Worm (Caenorhabditis elegans) whole organism, midembryonic: Measurements from ENCODE around the gene pcm-1.

Experiments
- T22C8.4 ChIP-seq: fragments of 200-800 bp; sonication (Bioruptor generic); IDR thresholded peaks from 2 replicates; pipeline ENCODE4 v1.3.6; 2022; ENCODE audit warnings: missing genetic modification characterization, missing compliant biosample characterization
- cog-1 ChIP-seq: sonication (generic microtip); optimal IDR thresholded peaks from 2 replicates; lab custom pipeline; 2016; ENCODE audit warnings: missing genetic modification characterization, missing compliant biosample characterization
- flt-1 ChIP-seq: fragments of 200-800 bp; sonication (Bioruptor generic); IDR thresholded peaks from 2 replicates; pipeline ENCODE4 v1.3.6; 2022; ENCODE audit warnings: missing genetic modification characterization, missing compliant biosample characterization
- klf-2 ChIP-seq: fragments of 200-800 bp; sonication (Bioruptor generic); conservative IDR thresholded peaks from 2 replicates; pipeline ENCODE4 v1.3.6; 2022; ENCODE audit warnings: missing genetic modification reagents, missing genetic modification characterization, missing compliant biosample characterization
- med-1 ChIP-seq: sonication (generic microtip); optimal IDR thresholded peaks from 2 replicates; lab custom pipeline; 2017; ENCODE audit warnings: missing genetic modification characterization, mild to moderate bottlenecking, missing compliant biosample characterization, antibody characterized with exemption, missing genetic modification reagents; ENCODE audit not compliant: insufficient read depth
- ref-1 ChIP-seq: fragments of 200-800 bp; sonication (Bioruptor generic); conservative IDR thresholded peaks from 2 replicates; pipeline ENCODE4 v1.3.6; 2022; ENCODE audit warnings: missing genetic modification reagents, missing genetic modification characterization, missing compliant biosample characterization
- tab-1 ChIP-seq: fragments of 200-800 bp; sonication (Bioruptor generic); IDR thresholded peaks from 2 replicates; pipeline ENCODE4 v1.3.6; 2022; ENCODE audit warnings: missing genetic modification characterization, missing compliant biosample characterization
- ztf-23 ChIP-seq: fragments of 200-800 bp; sonication (Bioruptor generic); IDR thresholded peaks from 2 replicates; pipeline ENCODE4 v1.3.6; 2022; ENCODE audit warnings: missing genetic modification reagents, missing genetic modification characterization, missing compliant biosample characterization
- ztf-29 ChIP-seq: fragments of 200-800 bp; sonication (Bioruptor generic); IDR thresholded peaks from 2 replicates; pipeline ENCODE4 v1.3.6; 2022; ENCODE audit warnings: missing genetic modification reagents, missing genetic modification characterization, missing compliant biosample characterization

DNA sequence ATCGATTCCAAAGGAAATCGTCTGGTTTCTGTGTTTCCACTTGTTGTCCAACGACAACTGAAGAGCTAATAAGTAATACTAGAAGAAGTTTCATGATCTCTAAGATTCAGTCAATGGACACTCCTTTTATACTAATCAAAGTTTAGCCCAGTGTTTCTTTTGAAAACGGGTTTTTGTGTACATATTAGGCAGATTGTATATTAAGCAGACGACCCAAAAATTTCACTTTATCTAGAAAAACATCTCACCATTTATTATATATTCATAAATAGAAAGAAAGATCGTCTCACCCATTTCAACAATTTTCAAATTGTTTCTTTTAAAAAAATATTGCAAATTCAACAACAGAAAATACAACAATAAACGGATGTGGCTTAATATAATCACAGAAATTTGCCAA lies 23.1 kb upstream of the pcm-1 start, which contains the start of gene C10F3.7:
- TF ChIP-seq cog-1 (no peak), flt-1 (GFP tag; lab: Robert Waterston, UW) (no peak), klf-2 (GFP tag; lab: Robert Waterston, UW) (no peak), tab-1 (GFP tag; lab: Robert Waterston, UW) (no peak), med-1 (GFP tag; lab: Kevin White, UChicago) (no peak), T22C8.4 (GFP tag; lab: Robert Waterston, UW) (no peak), ztf-23 (no peak), ztf-29 (GFP tag; lab: Robert Waterston, UW) (no peak), ref-1 (no peak)
